Fruit fly (Drosophila melanogaster): ENCODE results near the gene Gss2.

Gss2 gene

dm6 chrX:17865103-17865502 is 34.4 kb upstream of the Gss2 start (continued):
- TF ChIP-seq zen (tag; optimal IDR thresholded peaks at IDR 0.05): peak; percentile 34
- no peak for TF ChIP-seq CG31365 (tag; optimal IDR thresholded peaks at IDR 0.05)

dm6 chrX:17870614-17871394 is 28.7 kb upstream of the Gss2 start:
- TF ChIP-seq gce (GFP tag; IDR thresholded peaks at IDR 0.05): no peak
- TF ChIP-seq sqz (GFP tag; optimal IDR thresholded peaks at IDR 0.05): peak; percentile 59
- TF ChIP-seq CG17802 (tag; optimal IDR thresholded peaks at IDR 0.05): no peak
- TF ChIP-seq Drgx (GFP tag; IDR thresholded peaks at IDR 0.05): peak; percentile 57
- no peak for TF ChIP-seq jumu (GFP tag; optimal IDR thresholded peaks at IDR 0.05)
- no peak for TF ChIP-seq Meics (GFP tag; optimal IDR thresholded peaks at IDR 0.05)
- peak; percentile 65 to 75 for TF ChIP-seq Trl (optimal IDR thresholded peaks at IDR 0.05)
- no peak for TF ChIP-seq Trl (GFP tag; optimal IDR thresholded peaks at IDR 0.05)
- TF ChIP-seq CG12071 (GFP tag; optimal IDR thresholded peaks at IDR 0.05): no peak
- TF ChIP-seq CG1603 (tag; optimal IDR thresholded peaks at IDR 0.05): no peak
- TF ChIP-seq bbx (GFP tag; IDR thresholded peaks at IDR 0.05; ENCODE audit: partially characterized antibody): no peak
- peak; percentile 90 for TF ChIP-seq CG3163 (GFP tag; optimal IDR thresholded peaks at IDR 0.05)
- TF ChIP-seq CG17829 (tag; optimal IDR thresholded peaks at IDR 0.05): no peak
- TF ChIP-seq Poxn (GFP tag; IDR thresholded peaks at IDR 0.05): no peak
- TF ChIP-seq Oaz (GFP tag; IDR thresholded peaks at IDR 0.05): no peak
- TF ChIP-seq pan (optimal IDR thresholded peaks at IDR 0.05): no peak
- no peak for TF ChIP-seq pan (GFP tag; optimal IDR thresholded peaks at IDR 0.05 in 1 of 2, IDR thresholded peaks at IDR 0.05 in 1 of 2)
- no peak for TF ChIP-seq Taf1 (GFP tag; IDR thresholded peaks at IDR 0.05)
- no peak for TF ChIP-seq cas (GFP tag; IDR thresholded peaks at IDR 0.05)
- no peak for TF ChIP-seq NFAT (GFP tag; IDR thresholded peaks at IDR 0.05)
- TF ChIP-seq CG4730 (GFP tag; IDR thresholded peaks at IDR 0.05): no peak
- TF ChIP-seq CG11504 (tag; optimal IDR thresholded peaks at IDR 0.05): no peak
- TF ChIP-seq repo (GFP tag; optimal IDR thresholded peaks at IDR 0.05): no peak
- no peak for TF ChIP-seq otp (GFP tag; IDR thresholded peaks at IDR 0.05)
- TF ChIP-seq CG1832 (GFP tag; optimal IDR thresholded peaks at IDR 0.05): peak; percentile 33
- TF ChIP-seq Mad (GFP tag; optimal IDR thresholded peaks at IDR 0.05): no peak
- no peak for TF ChIP-seq CG8924 (tag; optimal IDR thresholded peaks at IDR 0.05)
- TF ChIP-seq sens (GFP tag): no peak
- TF ChIP-seq Ravus (GFP tag; IDR thresholded peaks at IDR 0.05): no peak
- TF ChIP-seq mld (GFP tag; IDR thresholded peaks at IDR 0.05; ENCODE audit: partially characterized antibody): no peak
- no peak for TF ChIP-seq Ada2b (GFP tag; IDR thresholded peaks at IDR 0.05)
- no peak for TF ChIP-seq lola (GFP tag; optimal IDR thresholded peaks at IDR 0.05)
- TF ChIP-seq CTCF (GFP tag; optimal IDR thresholded peaks at IDR 0.05): peak; percentile 81
- no peak for TF ChIP-seq sd (tag; optimal IDR thresholded peaks at IDR 0.05)
- TF ChIP-seq CG10979 (tag; optimal IDR thresholded peaks at IDR 0.05): peak; percentile 76
- no peak for TF ChIP-seq CG8388 (GFP tag; optimal IDR thresholded peaks at IDR 0.05)
- no peak for TF ChIP-seq seq (GFP tag; IDR thresholded peaks at IDR 0.05)
- TF ChIP-seq Atf-2 (GFP tag; optimal IDR thresholded peaks at IDR 0.05): no peak
- no peak for TF ChIP-seq CG4707 (GFP tag; optimal IDR thresholded peaks at IDR 0.05)
- TF ChIP-seq sug (tag; optimal IDR thresholded peaks at IDR 0.05): no peak
- no peak for TF ChIP-seq CG2875 (GFP tag; optimal IDR thresholded peaks at IDR 0.05)
- peak; percentile 54 for TF ChIP-seq CG14965 (GFP tag; optimal IDR thresholded peaks at IDR 0.05; ENCODE audit: borderline replicate concordance)
- TF ChIP-seq ERR (GFP tag; optimal IDR thresholded peaks at IDR 0.05): no peak
- TF ChIP-seq CG15601 (tag; optimal IDR thresholded peaks at IDR 0.05): no peak
- no peak for TF ChIP-seq Lhr (GFP tag; optimal IDR thresholded peaks at IDR 0.05)
- no peak for TF ChIP-seq tin (GFP tag; optimal IDR thresholded peaks at IDR 0.05)
- no peak for TF ChIP-seq CG13123 (GFP tag; optimal IDR thresholded peaks at IDR 0.05)
